Worm (Caenorhabditis elegans) whole organism, L1 larva: Measurements from ENCODE around the gene F58G6.7.

Experiments used
- C16A3.4 ChIP-seq: fragments of 150-350 bp; optimal IDR thresholded peaks from 2 replicates; lab custom pipeline; 2014; ENCODE audit warnings: missing biosample characterization, missing genetic modification characterization
- C34B4.2 ChIP-seq: sonication (generic microtip); optimal IDR thresholded peaks from 2 replicates; lab custom pipeline; 2017; ENCODE audit warnings: mild to moderate bottlenecking, missing genetic modification characterization, missing compliant biosample characterization
- F16B12.6 ChIP-seq: fragments of 150-350 bp; optimal IDR thresholded peaks from 2 replicates; lab custom pipeline; 2014; ENCODE audit warnings: missing biosample characterization, missing genetic modification characterization
- Y116A8C.19 ChIP-seq: sonication (generic microtip); optimal IDR thresholded peaks from 2 replicates; lab custom pipeline; 2016; ENCODE audit warnings: missing compliant biosample characterization, missing genetic modification characterization, borderline replicate concordance
- aha-1 ChIP-seq: fragments of 150-350 bp; optimal IDR thresholded peaks from 2 replicates; lab custom pipeline; 2014; ENCODE audit warnings: missing biosample characterization, missing genetic modification characterization
- aly-2 ChIP-seq: fragments of 150-350 bp; optimal IDR thresholded peaks from 2 replicates; lab custom pipeline; 2014; ENCODE audit warnings: missing biosample characterization, missing genetic modification characterization
- ama-1 ChIP-seq: fragments of 150-350 bp; optimal IDR thresholded peaks from 2 replicates; lab custom pipeline; 2014
- ceh-63 ChIP-seq: fragments of 200-800 bp; sonication (Bioruptor generic); optimal IDR thresholded peaks from 2 replicates; lab custom pipeline; 2018; ENCODE audit warnings: mild to moderate bottlenecking, missing genetic modification characterization, missing compliant biosample characterization
- ceh-8 ChIP-seq: fragments of 200-800 bp; sonication (Bioruptor generic); optimal IDR thresholded peaks from 2 replicates; lab custom pipeline; 2018; ENCODE audit warnings: mild to moderate bottlenecking, missing genetic modification characterization, moderate library complexity, missing compliant biosample characterization
- ceh-82 ChIP-seq, 3 experiments: fragments of 150-350 bp in 1 of 3; sonication (generic microtip) in 2 of 3; optimal IDR thresholded peaks; 2 replicates each; lab custom pipeline; 2014 to 2017; ENCODE audit warnings: missing biosample characterization in 3 of 3, missing genetic modification characterization in 3 of 3
- ceh-90 ChIP-seq: sonication (generic microtip); optimal IDR thresholded peaks from 2 replicates; lab custom pipeline; 2016; ENCODE audit warnings: missing genetic modification characterization, missing compliant biosample characterization
- ces-1 ChIP-seq: fragments of 150-350 bp; optimal IDR thresholded peaks from 2 replicates; lab custom pipeline; 2014; ENCODE audit warnings: missing biosample characterization, missing genetic modification reagents, missing genetic modification characterization
- dpl-1 ChIP-seq, 3 experiments: fragments of 150-350 bp in 2 of 3; sonication (generic microtip) in 1 of 3; optimal IDR thresholded peaks; 2 replicates each; lab custom pipeline; 2014 to 2017; ENCODE audit warnings: missing biosample characterization in 3 of 3, missing genetic modification characterization in 3 of 3, missing genetic modification reagents in 3 of 3
- dsc-1 ChIP-seq: sonication (generic microtip); optimal IDR thresholded peaks from 2 replicates; lab custom pipeline; 2016; ENCODE audit warnings: mild to moderate bottlenecking, missing genetic modification characterization, missing compliant biosample characterization
- efl-3 ChIP-seq: fragments of 200-800 bp; sonication (Bioruptor generic); optimal IDR thresholded peaks from 2 replicates; lab custom pipeline; 2018; ENCODE audit warnings: mild to moderate bottlenecking, missing genetic modification characterization, missing compliant biosample characterization
- egl-13 ChIP-seq: sonication (generic microtip); optimal IDR thresholded peaks from 2 replicates; lab custom pipeline; 2016; ENCODE audit warnings: missing genotype, missing genetic modification reagents, missing genetic modification characterization, missing compliant biosample characterization
- egl-27 ChIP-seq, 2 experiments: fragments of 150-350 bp in 1 of 2; sonication (generic microtip); optimal IDR thresholded peaks; 3 replicates each; lab custom pipeline; 2017 to 2018; ENCODE audit warnings: missing biosample characterization in 2 of 2, missing genetic modification characterization in 2 of 2, missing genetic modification reagents in 2 of 2
- elt-2 ChIP-seq: sonication (generic microtip); optimal IDR thresholded peaks from 2 replicates; lab custom pipeline; 2016; ENCODE audit warnings: missing genetic modification characterization, mild to moderate bottlenecking, inconsistent platforms, missing compliant biosample characterization, missing genetic modification reagents
- elt-3 ChIP-seq, 6 experiments: fragments of 150-350 bp in 1 of 6; sonication (generic microtip); optimal IDR thresholded peaks; 2 replicates each; lab custom pipeline; 2017 to 2018; ENCODE audit warnings: missing biosample characterization in 6 of 6, missing genetic modification characterization in 6 of 6, inconsistent platforms in 1 of 6
- ets-5 ChIP-seq: fragments of 200-800 bp; sonication (Bioruptor generic); IDR thresholded peaks from 2 replicates; pipeline ENCODE4 v1.3.6; 2022; ENCODE audit warnings: missing genetic modification characterization, missing compliant biosample characterization
- fkh-8 ChIP-seq: sonication (generic microtip); optimal IDR thresholded peaks from 2 replicates; lab custom pipeline; 2016; ENCODE audit warnings: mild to moderate bottlenecking, missing genetic modification characterization, missing compliant biosample characterization
- fos-1 ChIP-seq: fragments of 150-350 bp; optimal IDR thresholded peaks from 2 replicates; lab custom pipeline; 2014; ENCODE audit warnings: missing biosample characterization, missing genetic modification characterization
- grh-1 ChIP-seq: fragments of 200-800 bp; sonication (Bioruptor generic); IDR thresholded peaks from 2 replicates; pipeline ENCODE4 v1.3.6; 2022; ENCODE audit warnings: missing genetic modification reagents, missing genetic modification characterization, missing compliant biosample characterization
- hlh-17 ChIP-seq: fragments of 200-800 bp; sonication (Bioruptor generic); optimal IDR thresholded peaks from 2 replicates; lab custom pipeline; 2018; ENCODE audit warnings: missing genetic modification characterization, mild to moderate bottlenecking, missing compliant biosample characterization, moderate library complexity, borderline replicate concordance
- hlh-4 ChIP-seq: sonication (generic microtip); optimal IDR thresholded peaks from 2 replicates; lab custom pipeline; 2016; ENCODE audit warnings: mild to moderate bottlenecking, missing genetic modification characterization, missing compliant biosample characterization
- jun-1 ChIP-seq: fragments of 150-350 bp; optimal IDR thresholded peaks from 2 replicates; lab custom pipeline; 2014; ENCODE audit warnings: missing biosample characterization, missing genetic modification reagents, missing genetic modification characterization
- lin-35 ChIP-seq, 2 experiments: fragments of 150-350 bp; optimal IDR thresholded peaks; 2 replicates each; lab custom pipeline; 2014; ENCODE audit warnings: missing biosample characterization in 2 of 2, missing genetic modification characterization in 2 of 2, missing genetic modification reagents in 2 of 2
- lsy-2 ChIP-seq, 2 experiments: fragments of 150-350 bp; optimal IDR thresholded peaks; 2 replicates each; lab custom pipeline; 2014; ENCODE audit warnings: missing biosample characterization in 2 of 2, missing genetic modification characterization in 2 of 2
- mdl-1 ChIP-seq, 2 experiments: fragments of 150-350 bp; optimal IDR thresholded peaks; 2 replicates each; lab custom pipeline; 2014 to 2017; ENCODE audit warnings: missing biosample characterization in 2 of 2, missing genetic modification characterization in 2 of 2, inconsistent platforms in 1 of 2
- mef-2 ChIP-seq: fragments of 150-350 bp; optimal IDR thresholded peaks from 2 replicates; lab custom pipeline; 2014; ENCODE audit warnings: missing biosample characterization, missing genetic modification characterization
- nhr-11 ChIP-seq: fragments of 150-350 bp; optimal IDR thresholded peaks from 2 replicates; lab custom pipeline; 2014; ENCODE audit warnings: missing biosample characterization, missing genetic modification characterization
- nhr-12 ChIP-seq: sonication (generic microtip); optimal IDR thresholded peaks from 2 replicates; lab custom pipeline; 2017; ENCODE audit warnings: missing biosample characterization, missing genetic modification characterization
- nhr-19 ChIP-seq: fragments of 200-800 bp; sonication (Bioruptor generic); conservative IDR thresholded peaks from 2 replicates; pipeline ENCODE4 v1.3.6; 2022; ENCODE audit warnings: missing genetic modification characterization, missing compliant biosample characterization
- nhr-47 ChIP-seq: sonication (generic microtip); optimal IDR thresholded peaks from 2 replicates; lab custom pipeline; 2016; ENCODE audit warnings: mild to moderate bottlenecking, missing genetic modification characterization, moderate library complexity, missing compliant biosample characterization
- nhr-76 ChIP-seq: sonication (generic microtip); optimal IDR thresholded peaks from 2 replicates; lab custom pipeline; 2017; ENCODE audit warnings: missing biosample characterization, missing genetic modification characterization
- nhr-84 ChIP-seq: sonication (generic microtip); optimal IDR thresholded peaks from 2 replicates; lab custom pipeline; 2017; ENCODE audit warnings: missing biosample characterization, missing genetic modification characterization
- nhr-90 ChIP-seq: sonication (generic microtip); optimal IDR thresholded peaks from 2 replicates; lab custom pipeline; 2016; ENCODE audit warnings: mild to moderate bottlenecking, missing genetic modification characterization, missing compliant biosample characterization; ENCODE audit not compliant: poor library complexity
- pax-3 ChIP-seq: fragments of 200-800 bp; sonication (Bioruptor generic); optimal IDR thresholded peaks from 2 replicates; lab custom pipeline; 2018; ENCODE audit warnings: mild to moderate bottlenecking, missing genetic modification characterization, moderate library complexity, missing compliant biosample characterization
- pqm-1 ChIP-seq: sonication (generic microtip); optimal IDR thresholded peaks from 3 replicates; lab custom pipeline; 2017; ENCODE audit warnings: missing biosample characterization, missing genetic modification characterization
- rnt-1 ChIP-seq: sonication (generic microtip); optimal IDR thresholded peaks from 2 replicates; lab custom pipeline; 2016; ENCODE audit warnings: mild to moderate bottlenecking, missing genetic modification characterization, moderate library complexity, missing compliant biosample characterization
- skn-1 ChIP-seq: fragments of 150-350 bp; optimal IDR thresholded peaks from 2 replicates; lab custom pipeline; 2014; ENCODE audit warnings: missing biosample characterization, missing genetic modification characterization
- snpc-4 ChIP-seq: fragments of 150-350 bp; optimal IDR thresholded peaks from 2 replicates; lab custom pipeline; 2014; ENCODE audit warnings: missing biosample characterization, missing genetic modification characterization
- snu-23 ChIP-seq: sonication (generic microtip); optimal IDR thresholded peaks from 2 replicates; lab custom pipeline; 2016; ENCODE audit warnings: missing genetic modification characterization, missing compliant biosample characterization
- sox-4 ChIP-seq: sonication (generic microtip); optimal IDR thresholded peaks from 2 replicates; lab custom pipeline; 2016; ENCODE audit warnings: missing genetic modification characterization, missing compliant biosample characterization
- swsn-7 ChIP-seq: sonication (generic microtip); optimal IDR thresholded peaks from 2 replicates; lab custom pipeline; 2016; ENCODE audit warnings: missing genetic modification characterization, missing compliant biosample characterization
- tbx-2 ChIP-seq: sonication (generic microtip); optimal IDR thresholded peaks from 2 replicates; lab custom pipeline; 2016; ENCODE audit warnings: missing genetic modification characterization, missing compliant biosample characterization
- unc-130 ChIP-seq: fragments of 150-350 bp; optimal IDR thresholded peaks from 2 replicates; lab custom pipeline; 2017; ENCODE audit warnings: missing biosample characterization, missing genetic modification characterization, inconsistent platforms
- unc-86 ChIP-seq: sonication (generic microtip); optimal IDR thresholded peaks from 2 replicates; lab custom pipeline; 2016; ENCODE audit warnings: missing genetic modification characterization, missing compliant biosample characterization
- unc-98 ChIP-seq: fragments of 200-800 bp; sonication (Bioruptor generic); IDR thresholded peaks from 2 replicates; pipeline ENCODE4 v1.3.6; 2022; ENCODE audit warnings: missing genetic modification characterization, missing compliant biosample characterization
- vab-15 ChIP-seq: sonication (generic microtip); optimal IDR thresholded peaks from 2 replicates; lab custom pipeline; 2017; ENCODE audit warnings: missing genotype, mild to moderate bottlenecking, missing genetic modification characterization, missing compliant biosample characterization
- xbp-1 ChIP-seq: sonication (generic microtip); optimal IDR thresholded peaks from 2 replicates; lab custom pipeline; 2016; ENCODE audit warnings: missing genetic modification characterization, missing compliant biosample characterization
- ztf-4 ChIP-seq: fragments of 150-350 bp; optimal IDR thresholded peaks from 2 replicates; lab custom pipeline; 2014; ENCODE audit warnings: missing biosample characterization, missing genetic modification characterization

Gene F58G6.7

DNA sequence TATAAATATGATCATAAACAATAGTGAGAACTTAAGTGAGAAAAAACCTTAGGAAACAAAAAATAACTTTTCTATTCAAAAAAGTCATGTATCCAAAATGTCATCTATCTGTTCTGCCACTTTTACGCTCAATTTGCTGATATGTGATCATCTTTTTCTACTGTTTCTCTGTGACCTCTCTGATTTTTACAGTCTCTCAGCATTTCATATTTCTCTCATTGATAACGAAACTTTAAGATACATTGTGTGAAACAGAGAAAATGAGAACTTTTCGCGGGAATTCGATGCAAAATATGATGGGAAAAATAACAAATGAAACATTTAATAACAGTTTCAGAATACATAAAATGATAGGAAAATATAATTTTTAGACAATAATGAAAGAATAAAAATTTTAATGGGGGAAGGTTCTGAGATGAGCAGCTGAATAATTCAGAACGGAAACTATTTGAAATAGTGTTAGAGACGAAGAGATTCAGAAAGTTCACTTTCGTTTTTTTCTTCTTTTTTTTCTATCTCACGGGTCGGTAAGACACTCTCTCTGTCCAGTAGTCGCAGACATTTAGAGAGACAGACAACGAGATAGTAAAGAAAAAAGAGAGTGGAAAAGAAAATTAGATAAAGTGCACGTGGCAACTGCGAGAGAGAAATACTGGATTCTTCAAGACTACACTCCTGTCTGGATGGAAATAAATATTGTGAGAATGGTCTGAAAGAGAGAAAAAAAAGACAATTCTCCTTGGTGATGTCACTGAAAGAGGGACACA is 23.3 kb downstream of the F58G6.7 start:
- TF ChIP-seq hlh-17 (no peak), elt-2 (tag; lab: Kevin White, UChicago) (peak; percentile 23), dpl-1 (GFP tag; optimal IDR thresholded peaks at IDR 0.05; lab: Kevin White, UChicago) (peak; percentile 33 to 58 (median 50)), F16B12.6 (tag; lab: Kevin White, UChicago) (no peak), ces-1 (no peak), pqm-1 (tag; lab: Kevin White, UChicago) (peak; percentile 30), unc-130 (tag; lab: Kevin White, UChicago) (no peak), ztf-4 (peak; percentile 41), egl-27 (tag; optimal IDR thresholded peaks at IDR 0.05; lab: Kevin White, UChicago) (peak; percentile 1 to 23), nhr-11 (tag; lab: Kevin White, UChicago) (peak; percentile 65), vab-15 (tag; lab: Kevin White, UChicago) (no peak), efl-3 (no peak), jun-1 (tag; lab: Kevin White, UChicago) (peak; percentile 38), xbp-1 (tag; lab: Kevin White, UChicago) (peak; percentile 62), snpc-4 (peak; percentile 3), mdl-1 (tag; optimal IDR thresholded peaks at IDR 0.05; lab: Kevin White, UChicago) (peak; percentile 94 to 95), egl-13 (tag; lab: Kevin White, UChicago) (peak; percentile 43), hlh-4 (no peak), snu-23 (GFP tag; lab: Kevin White, UChicago) (peak; percentile 80), lin-35 (GFP tag; optimal IDR thresholded peaks at IDR 0.05; lab: Kevin White, UChicago) (peak; percentile 55 to 71), unc-98 (no peak), fos-1 (tag; lab: Kevin White, UChicago) (peak; percentile 77), rnt-1 (tag; lab: Kevin White, UChicago) (peak; percentile 81), ets-5 (GFP tag; lab: Robert Waterston, UW) (no peak), unc-86 (tag; lab: Kevin White, UChicago) (peak; percentile 65), ama-1 (lab: Kevin White, UChicago) (no peak), sox-4 (peak; percentile 30), ceh-82 (tag; optimal IDR thresholded peaks at IDR 0.05; lab: Kevin White, UChicago) (peak; percentile 46 to 55 (median 48)), skn-1 (peak; percentile 67), dsc-1 (peak; percentile 60), C34B4.2 (tag; lab: Kevin White, UChicago) (no peak), ceh-63 (GFP tag; lab: Kevin White, UChicago) (no peak), swsn-7 (tag; lab: Kevin White, UChicago) (peak; percentile 69), nhr-12 (no peak), nhr-76 (tag; lab: Kevin White, UChicago) (no peak), elt-3 (tag; optimal IDR thresholded peaks at IDR 0.05; lab: Kevin White, UChicago) (peak in 5 of 6 experiments; percentile 22 to 57 (median 40)), lsy-2 (tag; optimal IDR thresholded peaks at IDR 0.05; lab: Kevin White, UChicago) (peak; percentile 74 to 84), ceh-8 (GFP tag; lab: Kevin White, UChicago) (no peak), nhr-47 (tag; lab: Kevin White, UChicago) (peak; percentile 77), aly-2 (no peak), grh-1 (GFP tag; lab: Robert Waterston, UW) (0 out of 2 replicates have a peak, but pooled peaks have one; percentile 31), nhr-19 (GFP tag; lab: Robert Waterston, UW) (peak; percentile 55), fkh-8 (tag; lab: Kevin White, UChicago) (peak; percentile 19), tbx-2 (tag; lab: Kevin White, UChicago) (peak; percentile 68), Y116A8C.19 (tag; lab: Kevin White, UChicago) (no peak), aha-1 (tag; lab: Kevin White, UChicago) (no peak), ceh-90 (tag; lab: Kevin White, UChicago) (no peak), mef-2 (no peak), C16A3.4 (tag; lab: Kevin White, UChicago) (peak; percentile 17), nhr-90 (tag; lab: Kevin White, UChicago) (peak; percentile 55), pax-3 (no peak), nhr-84 (tag; lab: Kevin White, UChicago) (no peak)
